Worm (Caenorhabditis elegans): ENCODE results near the gene C14F11.7.

- TF ChIP-seq klf-2 (GFP tag; conservative IDR thresholded peaks at IDR 0.05) = no peak
- no peak for TF ChIP-seq cog-1 (tag; optimal IDR thresholded peaks at IDR 0.05)
- no peak for TF ChIP-seq ztf-23 (GFP tag; IDR thresholded peaks at IDR 0.05)
- TF ChIP-seq ztf-29 (GFP tag; IDR thresholded peaks at IDR 0.05) = no peak
- no peak for TF ChIP-seq flt-1 (GFP tag; IDR thresholded peaks at IDR 0.05)
- no peak for TF ChIP-seq T22C8.4 (GFP tag; IDR thresholded peaks at IDR 0.05)
These were observed 48.8 kb downstream of the C14F11.7 start for ce11 chrX:6159562-6159961.

All from whole organism, midembryonic.